Worm (Caenorhabditis elegans) whole organism, L4 larva: ENCODE results near the gene T05C12.8.

Experiments used
- F10B5.3 ChIP-seq: sonication (generic microtip); optimal IDR thresholded peaks from 2 replicates; lab custom pipeline; 2016; ENCODE audit warnings: mild to moderate bottlenecking, missing genetic modification characterization, missing compliant biosample characterization
- F44E2.7 ChIP-seq: fragments of 200-800 bp; sonication (Bioruptor generic); IDR thresholded peaks from 2 replicates; pipeline ENCODE4 v2.1.2; 2022; ENCODE audit warnings: missing genetic modification characterization, missing compliant biosample characterization
- T20F7.1 ChIP-seq: fragments of 200-800 bp; sonication (Bioruptor generic); optimal IDR thresholded peaks from 2 replicates; lab custom pipeline; 2018; ENCODE audit warnings: mild to moderate bottlenecking, missing genetic modification characterization, missing compliant biosample characterization
- T26A8.4 ChIP-seq: fragments of 200-800 bp; sonication (Bioruptor generic); IDR thresholded peaks from 2 replicates; pipeline ENCODE4 v1.3.6; 2022; ENCODE audit warnings: missing genetic modification characterization, missing compliant biosample characterization
- Y105C5A.15 ChIP-seq: fragments of 200-800 bp; sonication (Bioruptor generic); IDR thresholded peaks from 2 replicates; pipeline ENCODE4 v1.3.6; 2022; ENCODE audit warnings: missing genetic modification characterization, missing compliant biosample characterization
- Y5F2A.4 ChIP-seq: fragments of 200-800 bp; sonication (Bioruptor generic); optimal IDR thresholded peaks from 2 replicates; lab custom pipeline; 2018; ENCODE audit warnings: mild to moderate bottlenecking, missing genetic modification characterization, missing compliant biosample characterization
- ZK337.2 ChIP-seq: fragments of 200-800 bp; sonication (Bioruptor generic); IDR thresholded peaks from 2 replicates; pipeline ENCODE4 v1.3.6; 2022; ENCODE audit warnings: missing genetic modification reagents, missing genetic modification characterization, missing compliant biosample characterization
- ZK546.5 ChIP-seq, 2 experiments: sonication (generic microtip); optimal IDR thresholded peaks; 2 replicates each; lab custom pipeline; 2017; ENCODE audit warnings: missing biosample characterization in 2 of 2, missing genetic modification characterization in 2 of 2
- aha-1 ChIP-seq: fragments of 150-350 bp; peaks from one replicate; lab custom pipeline; 2014; ENCODE audit warnings: missing biosample characterization, missing genetic modification characterization
- ceh-20 ChIP-seq: fragments of 200-800 bp; sonication (Bioruptor generic); IDR thresholded peaks from 2 replicates; pipeline ENCODE4 v1.3.6; 2022; ENCODE audit warnings: missing genetic modification reagents, missing genetic modification characterization, missing compliant biosample characterization
- ceh-32 ChIP-seq: sonication (generic microtip); optimal IDR thresholded peaks from 2 replicates; lab custom pipeline; 2016; ENCODE audit warnings: mild to moderate bottlenecking, missing genetic modification characterization, missing compliant biosample characterization; ENCODE audit not compliant: poor library complexity
- daf-12 ChIP-seq: fragments of 150-350 bp; optimal IDR thresholded peaks from 2 replicates; lab custom pipeline; 2014; ENCODE audit warnings: missing biosample characterization, missing genetic modification reagents, missing genetic modification characterization
- daf-16 ChIP-seq, 3 experiments: sonication (generic microtip); optimal IDR thresholded peaks; 2 replicates each; lab custom pipeline; 2016 to 2017; ENCODE audit warnings: missing genetic modification characterization in 3 of 3, missing genetic modification reagents in 3 of 3, mild to moderate bottlenecking in 2 of 3, missing compliant biosample characterization in 2 of 3, missing biosample characterization in 1 of 3, moderate library complexity in 1 of 3
- daf-8 ChIP-seq: fragments of 200-800 bp; sonication (Bioruptor generic); IDR thresholded peaks from 2 replicates; pipeline ENCODE4 v1.3.6; 2022; ENCODE audit warnings: missing genetic modification characterization, missing compliant biosample characterization
- dmd-8 ChIP-seq: fragments of 200-800 bp; sonication (Bioruptor generic); IDR thresholded peaks from 2 replicates; pipeline ENCODE4 v1.3.6; 2022; ENCODE audit warnings: missing genetic modification characterization, missing compliant biosample characterization
- dmd-9 ChIP-seq: fragments of 200-800 bp; sonication (Bioruptor generic); IDR thresholded peaks from 2 replicates; pipeline ENCODE4 v1.3.6; 2022; ENCODE audit warnings: missing genetic modification reagents, missing genetic modification characterization, missing compliant biosample characterization
- duxl-1 ChIP-seq: sonication (generic microtip); optimal IDR thresholded peaks from 2 replicates; lab custom pipeline; 2016; ENCODE audit warnings: mild to moderate bottlenecking, missing genetic modification characterization, moderate library complexity, missing compliant biosample characterization; ENCODE audit not compliant: poor library complexity
- fos-1 ChIP-seq: fragments of 150-350 bp; optimal IDR thresholded peaks from 2 replicates; lab custom pipeline; 2014; ENCODE audit warnings: missing biosample characterization, missing genetic modification characterization
- hlh-11 ChIP-seq: fragments of 200-800 bp; sonication (Bioruptor generic); optimal IDR thresholded peaks from 2 replicates; lab custom pipeline; 2018; ENCODE audit warnings: mild to moderate bottlenecking, missing genetic modification characterization, missing compliant biosample characterization
- hmg-1.1 ChIP-seq: fragments of 200-800 bp; sonication (Bioruptor generic); IDR thresholded peaks from 2 replicates; pipeline ENCODE4 v1.3.6; 2022; ENCODE audit warnings: missing genetic modification reagents, missing genetic modification characterization, missing compliant biosample characterization
- jun-1 ChIP-seq: fragments of 150-350 bp; optimal IDR thresholded peaks from 2 replicates; lab custom pipeline; 2014; ENCODE audit warnings: missing biosample characterization, missing genetic modification reagents, missing genetic modification characterization
- lin-13 ChIP-seq: fragments of 150-350 bp; optimal IDR thresholded peaks from 2 replicates; lab custom pipeline; 2014; ENCODE audit warnings: missing biosample characterization, missing genetic modification reagents, missing genetic modification characterization
- lin-29 ChIP-seq: fragments of 200-800 bp; sonication (Bioruptor generic); IDR thresholded peaks from 2 replicates; pipeline ENCODE4 v1.3.6; 2022; ENCODE audit warnings: missing genetic modification reagents, missing genetic modification characterization, missing compliant biosample characterization
- mdt-29 ChIP-seq: fragments of 200-800 bp; sonication (Bioruptor generic); IDR thresholded peaks from 2 replicates; pipeline ENCODE4 v1.3.6; 2022; ENCODE audit warnings: missing genetic modification reagents, missing genetic modification characterization, missing compliant biosample characterization
- mep-1 ChIP-seq: fragments of 150-350 bp; sonication (generic microtip); optimal IDR thresholded peaks from 3 replicates; lab custom pipeline; 2014; ENCODE audit warnings: missing biosample characterization, missing genetic modification characterization
- nhr-10 ChIP-seq: fragments of 150-350 bp; optimal IDR thresholded peaks from 2 replicates; lab custom pipeline; 2014; ENCODE audit warnings: missing biosample characterization, missing genetic modification characterization
- nhr-102 ChIP-seq: sonication (generic microtip); optimal IDR thresholded peaks from 2 replicates; lab custom pipeline; 2016; ENCODE audit warnings: mild to moderate bottlenecking, missing genetic modification characterization, moderate library complexity, missing compliant biosample characterization
- nhr-237 ChIP-seq: sonication (generic microtip); optimal IDR thresholded peaks from 2 replicates; lab custom pipeline; 2017; ENCODE audit warnings: missing biosample characterization, missing genetic modification characterization
- nhr-28 ChIP-seq: fragments of 150-350 bp; optimal IDR thresholded peaks from 2 replicates; lab custom pipeline; 2014; ENCODE audit warnings: missing biosample characterization, missing genetic modification characterization
- nhr-77 ChIP-seq: fragments of 150-350 bp; optimal IDR thresholded peaks from 2 replicates; lab custom pipeline; 2014; ENCODE audit warnings: missing biosample characterization, missing genetic modification characterization
- pha-4 ChIP-seq, 2 experiments: fragments of 150-350 bp in 1 of 2; fragments of 200-800 bp in 1 of 2; sonication (Bioruptor generic) in 1 of 2; IDR thresholded peaks in 1 of 2; optimal IDR thresholded peaks in 1 of 2; 2 replicates each; pipeline versions ENCODE4 v1.3.6 to Lab custom; 2014 to 2022; ENCODE audit warnings: missing genetic modification characterization in 2 of 2, missing genetic modification reagents in 2 of 2, missing biosample characterization in 1 of 2, missing compliant biosample characterization in 1 of 2
- pqm-1 ChIP-seq: sonication (generic microtip); optimal IDR thresholded peaks from 2 replicates; lab custom pipeline; 2017; ENCODE audit warnings: missing biosample characterization, missing genetic modification characterization
- rbr-2 ChIP-seq: sonication (generic microtip); optimal IDR thresholded peaks from 2 replicates; lab custom pipeline; 2016; ENCODE audit warnings: missing genotype, missing genetic modification characterization, missing compliant biosample characterization
- saeg-2 ChIP-seq: fragments of 200-800 bp; sonication (Bioruptor generic); IDR thresholded peaks from 2 replicates; pipeline ENCODE4 v1.3.6; 2022; ENCODE audit warnings: missing genetic modification reagents, missing genetic modification characterization, missing compliant biosample characterization
- snpc-4 ChIP-seq: fragments of 150-350 bp; optimal IDR thresholded peaks from 2 replicates; lab custom pipeline; 2014; ENCODE audit warnings: missing biosample characterization, missing genetic modification characterization
- vab-7 ChIP-seq: fragments of 200-800 bp; sonication (Bioruptor generic); IDR thresholded peaks from 2 replicates; pipeline ENCODE4 v1.3.6; 2022; ENCODE audit warnings: missing genetic modification reagents, missing genetic modification characterization, missing compliant biosample characterization
- zfp-2 ChIP-seq: sonication (generic microtip); optimal IDR thresholded peaks from 2 replicates; lab custom pipeline; 2016; ENCODE audit warnings: mild to moderate bottlenecking, missing genetic modification characterization, missing compliant biosample characterization
- zip-11 ChIP-seq: fragments of 200-800 bp; sonication (Bioruptor generic); IDR thresholded peaks from 2 replicates; pipeline ENCODE4 v1.3.6; 2022; ENCODE audit warnings: missing genetic modification characterization, missing compliant biosample characterization

Gene T05C12.8

ce11 chrII:8209476-8209875 lies 19.1 kb upstream of the T05C12.8 start, which contains the start of gene M110.8:
Gene M110.8 (minus strand): TSS chrII:8209576.
- TF ChIP-seq hlh-11 (tag; lab: Kevin White, UChicago) (no peak), aha-1 (tag; lab: Kevin White, UChicago) (no peak), vab-7 (no peak), Y5F2A.4 (GFP tag; lab: Kevin White, UChicago) (no peak), daf-12 (tag; lab: Kevin White, UChicago) (no peak), ceh-32 (tag; lab: Kevin White, UChicago) (no peak), Y105C5A.15 (no peak), nhr-77 (tag; lab: Kevin White, UChicago) (no peak), daf-8 (no peak), nhr-237 (no peak), rbr-2 (tag; lab: Kevin White, UChicago) (no peak)
- TF ChIP-seq, all 104 proteins: peak for 0

- TF ChIP-seq mdt-29, result no peak
- TF ChIP-seq pqm-1 (tag; lab: Kevin White, UChicago), result peak; percentile 40
- TF ChIP-seq nhr-28 (tag; lab: Kevin White, UChicago), result peak; percentile 59
- no peak for TF ChIP-seq daf-16 (GFP tag; optimal IDR thresholded peaks at IDR 0.05; lab: Kevin White, UChicago)
- TF ChIP-seq daf-16 (tag; optimal IDR thresholded peaks at IDR 0.05; lab: Kevin White, UChicago), result peak; percentile 2
Observed at ce11 chrII:8205612-8206011, 15.3 kb upstream of the T05C12.8 start.

ce11 chrII:8204039-8204438 lies 13.7 kb upstream of the T05C12.8 start, which contains the start of gene col-76:
Gene col-76 (plus strand): TSS chrII:8204339.
- no peak for TF ChIP-seq ceh-32 (tag; lab: Kevin White, UChicago)
- TF ChIP-seq jun-1 (tag; lab: Kevin White, UChicago), result no peak
- no peak for TF ChIP-seq dmd-9
- TF ChIP-seq ZK546.5 (tag; optimal IDR thresholded peaks at IDR 0.05; lab: Kevin White, UChicago), result no peak
- TF ChIP-seq ZK337.2 (GFP tag; lab: Robert Waterston, UW), result no peak
- TF ChIP-seq T20F7.1 (GFP tag; lab: Kevin White, UChicago), result no peak
- TF ChIP-seq ceh-20 (GFP tag; lab: Robert Waterston, UW), result no peak
- TF ChIP-seq F10B5.3 (tag; lab: Kevin White, UChicago), result no peak
- no peak for TF ChIP-seq fos-1
- no peak for TF ChIP-seq saeg-2 (GFP tag; lab: Robert Waterston, UW)
- TF ChIP-seq dmd-8 (GFP tag; lab: Robert Waterston, UW), result no peak
- no peak for TF ChIP-seq nhr-28 (tag; lab: Kevin White, UChicago)
- TF ChIP-seq pha-4 (GFP tag; IDR thresholded peaks at IDR 0.05; lab: Robert Waterston, UW), result no peak
- no peak for TF ChIP-seq pha-4 (tag; optimal IDR thresholded peaks at IDR 0.05; lab: Kevin White, UChicago)
- no peak for TF ChIP-seq nhr-10 (tag; lab: Kevin White, UChicago)
- no peak for TF ChIP-seq nhr-102 (tag; lab: Kevin White, UChicago)
- no peak for TF ChIP-seq zip-11 (GFP tag; lab: Robert Waterston, UW)
- TF ChIP-seq F44E2.7 (GFP tag; lab: Robert Waterston, UW), result no peak
- TF ChIP-seq mep-1 (tag; lab: Kevin White, UChicago), result no peak

ce11 chrII:8199803-8200202 lies 9.4 kb upstream of the T05C12.8 start:
- TF ChIP-seq aha-1 (tag; lab: Kevin White, UChicago) (peak; percentile 78), zfp-2 (tag; lab: Kevin White, UChicago) (no peak)

ce11 chrII:8198503-8198902 lies 8.1 kb upstream of the T05C12.8 start, which contains the start of gene qua-1:
Gene qua-1 (plus strand): TSS chrII:8198803.
- TF ChIP-seq snpc-4 (tag; lab: Kevin White, UChicago) (no peak), mep-1 (tag; lab: Kevin White, UChicago) (no peak), lin-29 (GFP tag; lab: Robert Waterston, UW) (no peak), T26A8.4 (no peak), zfp-2 (tag; lab: Kevin White, UChicago) (no peak), ZK337.2 (GFP tag; lab: Robert Waterston, UW) (no peak), zip-11 (GFP tag; lab: Robert Waterston, UW) (no peak), hmg-1.1 (no peak), F44E2.7 (GFP tag; lab: Robert Waterston, UW) (no peak), lin-13 (GFP tag; lab: Kevin White, UChicago) (no peak), duxl-1 (tag; lab: Kevin White, UChicago) (no peak)
